Fruit fly (Drosophila melanogaster): ENCODE data around the gene CG3527.

DNA sequence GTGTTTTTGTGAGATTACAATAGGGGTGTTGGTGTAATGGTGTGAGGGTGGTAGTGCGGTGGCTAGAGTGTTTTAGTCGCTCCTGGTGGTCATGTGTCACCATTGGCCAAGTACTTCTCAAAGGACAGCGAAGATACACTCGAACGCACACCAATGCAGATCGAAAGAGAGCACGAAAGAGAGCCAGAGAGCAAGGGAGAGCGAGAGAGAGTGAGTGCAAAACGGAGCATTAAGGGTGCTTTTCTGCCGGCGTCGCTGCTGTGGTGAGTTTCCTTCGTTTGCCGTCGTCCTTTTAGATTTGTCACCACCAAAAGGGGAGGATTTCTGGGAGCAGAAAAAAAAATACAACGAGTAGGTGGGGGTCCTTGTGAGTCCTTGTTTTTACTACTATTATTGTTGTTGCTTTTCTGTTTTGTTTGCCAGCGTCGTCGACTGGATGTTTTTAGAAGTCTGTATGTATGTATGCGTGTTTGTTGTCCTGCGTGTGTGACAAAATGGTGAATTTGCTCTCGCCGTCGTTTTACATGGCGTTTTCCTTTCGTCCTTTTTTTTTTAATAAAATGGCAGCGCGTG is 43.6 kb upstream of the CG3527 start:
- TF ChIP-seq CG33017 (tag; optimal IDR thresholded peaks at IDR 0.05) (no peak), CG14711 (tag; optimal IDR thresholded peaks at IDR 0.05) (no peak), CG12768 (GFP tag; optimal IDR thresholded peaks at IDR 0.05) (no peak), Mnt (GFP tag; optimal IDR thresholded peaks at IDR 0.05) (no peak), Crg-1 (GFP tag; optimal IDR thresholded peaks at IDR 0.05) (no peak), kay (GFP tag; ENCODE audit: borderline replicate concordance) (no peak)
